Fruit fly (Drosophila melanogaster): ENCODE data around the gene Dnali1.

DNA sequence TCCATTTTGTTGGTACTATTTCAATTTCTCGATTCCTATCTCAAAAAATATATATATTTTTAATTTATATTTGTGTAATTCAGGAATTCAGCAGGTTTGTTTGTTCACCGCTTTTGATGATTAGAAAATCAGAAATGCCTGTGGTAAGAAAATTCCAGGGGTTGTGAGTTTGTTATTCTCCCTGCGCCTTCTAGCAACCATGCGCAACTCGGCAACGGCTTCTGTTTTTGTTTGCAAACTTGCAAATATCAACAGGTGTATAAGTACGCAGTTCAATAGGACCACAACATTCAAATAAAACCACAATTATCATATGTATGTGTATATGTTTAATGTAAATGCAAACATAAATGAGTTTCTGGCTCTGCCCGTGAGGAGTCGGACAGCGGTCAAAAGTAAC, at the start of gene Dnali1:
- TF ChIP-seq ttk (optimal IDR thresholded peaks at IDR 0.05), result no peak
- no peak for TF ChIP-seq psq (optimal IDR thresholded peaks at IDR 0.05)
- TF ChIP-seq Myc (optimal IDR thresholded peaks at IDR 0.05), result no peak
- no peak for TF ChIP-seq h (optimal IDR thresholded peaks at IDR 0.05)
